Fruit fly (Drosophila melanogaster) whole organism, adult: ENCODE data around the gene lectin-24Db.

Experiments used
- CG12768 ChIP-seq: fragments of 200-800 bp; sonication (Bioruptor generic); optimal IDR thresholded peaks from 2 replicates; lab custom pipeline; 2017; ENCODE audit warnings: missing biosample characterization, missing genetic modification characterization, mild to moderate bottlenecking, moderate library complexity, missing genetic modification reagents
- CG14711 ChIP-seq: fragments of 200-800 bp; sonication (Bioruptor generic); optimal IDR thresholded peaks from 2 replicates; lab custom pipeline; 2018; ENCODE audit warnings: missing biosample characterization, mild to moderate bottlenecking, missing genetic modification characterization, moderate library complexity
- CG1620 ChIP-seq: fragments of 200-800 bp; sonication (Bioruptor generic); optimal IDR thresholded peaks from 2 replicates; lab custom pipeline; 2016; ENCODE audit warnings: missing biosample characterization, missing genetic modification characterization
- CG33017 ChIP-seq: fragments of 200-800 bp; sonication (Bioruptor generic); optimal IDR thresholded peaks from 2 replicates; lab custom pipeline; 2018; ENCODE audit warnings: missing biosample characterization, mild to moderate bottlenecking, missing genetic modification characterization, moderate library complexity
- CG7045 ChIP-seq: fragments of 200-800 bp; sonication (Bioruptor generic); optimal IDR thresholded peaks from 2 replicates; lab custom pipeline; 2017; ENCODE audit warnings: missing biosample characterization, mild to moderate bottlenecking, missing genetic modification characterization
- Crg-1 ChIP-seq: fragments of 200-800 bp; sonication (Bioruptor generic); optimal IDR thresholded peaks from 2 replicates; lab custom pipeline; 2016; ENCODE audit warnings: missing biosample characterization, missing genetic modification characterization
- Hr96 ChIP-seq: fragments of 200-800 bp; sonication (Bioruptor generic); optimal IDR thresholded peaks from 2 replicates; lab custom pipeline; 2016; ENCODE audit warnings: missing biosample characterization, missing genetic modification characterization
- bab1 ChIP-seq: fragments of 200-800 bp; sonication (Bioruptor generic); optimal IDR thresholded peaks from 3 replicates; lab custom pipeline; 2019; ENCODE audit warnings: missing biosample characterization, mild to moderate bottlenecking, missing genetic modification characterization, moderate library complexity
- cnc ChIP-seq, 2 experiments: fragments of >200 bp; optimal IDR thresholded peaks; 2 replicates each; lab custom pipeline; 2017
- kay ChIP-seq: fragments of 200-800 bp; sonication (Bioruptor generic); peaks from one replicate; lab custom pipeline; 2016; ENCODE audit warnings: missing biosample characterization, missing genetic modification characterization, borderline replicate concordance
- ovo ChIP-seq: fragments of 200-800 bp; sonication (Bioruptor generic); optimal IDR thresholded peaks from 2 replicates; lab custom pipeline; 2016; ENCODE audit warnings: missing biosample characterization, missing genetic modification characterization
- tj ChIP-seq: fragments of 200-800 bp; sonication (Bioruptor generic); optimal IDR thresholded peaks from 3 replicates; lab custom pipeline; 2017; ENCODE audit warnings: missing biosample characterization, mild to moderate bottlenecking, missing genetic modification characterization, moderate library complexity

DNA sequence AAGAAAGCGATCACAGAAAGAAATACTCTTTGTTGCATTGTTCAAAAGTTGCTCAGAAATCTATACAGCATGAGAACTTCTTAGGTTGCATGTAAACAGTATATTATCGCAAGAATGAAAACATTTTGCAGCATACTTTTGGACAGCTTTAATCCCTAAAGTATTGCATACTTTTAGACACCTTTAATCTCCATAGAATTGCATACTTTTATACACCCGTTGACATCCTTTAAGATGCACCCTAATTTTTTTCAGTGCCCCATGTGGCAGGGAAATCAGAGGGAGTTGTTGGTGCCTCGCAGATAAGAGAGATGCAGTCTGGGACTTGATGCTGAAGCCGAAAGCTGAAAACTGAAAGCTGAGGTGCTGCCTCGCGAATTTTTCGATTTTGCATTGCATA, 8.5 kb upstream of the lectin-24Db start:
- TF ChIP-seq CG1620 (GFP tag; lab: Kevin White, UChicago): no peak
- no peak for TF ChIP-seq Crg-1 (GFP tag; lab: Kevin White, UChicago)
- no peak for TF ChIP-seq bab1
- TF ChIP-seq CG33017 (tag; lab: Kevin White, UChicago): no peak
- no peak for TF ChIP-seq ovo
- no peak for TF ChIP-seq cnc (optimal IDR thresholded peaks at IDR 0.05; lab: Kevin White, UChicago)
- no peak for TF ChIP-seq CG12768 (GFP tag; lab: Kevin White, UChicago)
- TF ChIP-seq CG7045 (GFP tag; lab: Kevin White, UChicago): no peak
- TF ChIP-seq CG14711 (tag; lab: Kevin White, UChicago): no peak
- TF ChIP-seq kay (GFP tag; lab: Kevin White, UChicago): no peak
- TF ChIP-seq tj (GFP tag; lab: Kevin White, UChicago): no peak
- TF ChIP-seq Hr96: no peak
